Fruit fly (Drosophila melanogaster) whole organism, embryonic: ENCODE results near the gene CG4461.

ENCODE experiments used
- BEAF-32 ChIP-seq: fragments of 200-800 bp; sonication (Bioruptor generic); optimal IDR thresholded peaks from 3 replicates; lab custom pipeline; 2017; ENCODE audit warnings: missing biosample characterization, missing genetic modification characterization, mild to moderate bottlenecking, moderate library complexity, missing genetic modification reagents
- CG13624 ChIP-seq: fragments of 200-800 bp; sonication (Bioruptor generic); optimal IDR thresholded peaks from 2 replicates; lab custom pipeline; 2016; ENCODE audit warnings: missing biosample characterization, missing genetic modification characterization
- CG2712 ChIP-seq: fragments of 200-800 bp; optimal IDR thresholded peaks from 3 replicates; lab custom pipeline; 2019; ENCODE audit warnings: missing biosample characterization, mild to moderate bottlenecking, missing genetic modification characterization, moderate library complexity
- Myb ChIP-seq: fragments of 200-800 bp; sonication (Bioruptor generic); optimal IDR thresholded peaks from 2 replicates; lab custom pipeline; 2016; ENCODE audit warnings: missing biosample characterization, missing genetic modification characterization
- Poxn ChIP-seq: fragments of 200-800 bp; sonication (Bioruptor generic); IDR thresholded peaks from 2 replicates; pipeline ENCODE4 v1.3.6; 2022; ENCODE audit warnings: missing biosample characterization, missing genetic modification characterization
- ara ChIP-seq: fragments of 200-800 bp; sonication (Bioruptor generic); IDR thresholded peaks from 2 replicates; pipeline ENCODE4 v1.3.6; 2022; ENCODE audit warnings: missing biosample characterization, missing genetic modification characterization
- onecut ChIP-seq: fragments of 200-800 bp; sonication (Bioruptor generic); IDR thresholded peaks from 2 replicates; pipeline ENCODE4 v1.3.6; 2022; ENCODE audit warnings: missing biosample characterization, missing genetic modification characterization
- wek ChIP-seq: fragments of 200-800 bp; sonication (Bioruptor generic); optimal IDR thresholded peaks from 3 replicates; lab custom pipeline; 2018; ENCODE audit warnings: missing biosample characterization, mild to moderate bottlenecking, missing genetic modification characterization, moderate library complexity

DNA sequence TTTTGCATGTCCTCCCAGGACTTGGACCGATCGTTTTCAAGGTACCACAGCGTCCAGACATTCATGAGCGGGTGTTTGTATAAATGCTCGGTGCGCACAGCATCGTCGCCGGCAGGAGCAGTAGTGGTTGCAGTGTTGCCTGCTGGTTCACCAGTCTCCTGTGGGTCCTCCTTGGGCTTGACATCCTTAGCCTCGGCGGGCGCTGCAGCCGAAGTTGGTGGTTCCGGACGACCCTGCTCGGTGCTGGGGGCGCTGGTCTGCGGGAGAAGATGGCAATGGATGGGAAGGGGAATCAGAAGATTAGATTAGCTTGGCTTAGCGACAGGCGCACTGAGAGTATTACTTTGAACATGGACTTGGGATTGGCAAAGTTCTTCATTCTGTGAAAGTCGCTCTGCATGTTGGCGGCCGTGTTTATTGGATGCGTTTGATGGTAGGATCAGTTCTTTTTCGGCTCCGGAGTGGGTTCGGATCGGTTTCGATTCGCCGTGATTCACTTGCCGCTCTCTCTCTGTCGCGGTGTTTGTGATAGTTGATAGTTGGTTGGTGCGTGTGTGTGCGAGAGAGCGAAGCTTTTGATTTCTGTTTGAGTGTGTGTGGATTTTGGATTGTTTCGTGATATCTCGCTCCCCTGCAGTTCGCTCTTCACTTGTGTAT lies 25.6 kb downstream of the CG4461 start:
- no peak for TF ChIP-seq wek (GFP tag; lab: Kevin White, UChicago)
- no peak for TF ChIP-seq CG13624 (GFP tag; lab: Kevin White, UChicago)
- no peak for TF ChIP-seq CG2712 (tag; lab: Kevin White, UChicago)
- no peak for TF ChIP-seq Myb (GFP tag; lab: Kevin White, UChicago)
- no peak for TF ChIP-seq ara (GFP tag; lab: Robert Waterston, UW)
- no peak for TF ChIP-seq BEAF-32 (GFP tag; lab: Kevin White, UChicago)
- no peak for TF ChIP-seq Poxn (GFP tag; lab: Robert Waterston, UW)
- no peak for TF ChIP-seq onecut (GFP tag; lab: Robert Waterston, UW)
